Worm (Caenorhabditis elegans) whole organism, mixed stage, embryonic: ENCODE measurements around the gene daao-1.

Experiments used
- M03D4.4 ChIP-seq: sonication (generic microtip); optimal IDR thresholded peaks from 2 replicates; lab custom pipeline; 2017; ENCODE audit warnings: mild to moderate bottlenecking, missing genetic modification characterization, missing compliant biosample characterization
- blmp-1 ChIP-seq: fragments of 150-350 bp; optimal IDR thresholded peaks from 2 replicates; lab custom pipeline; 2014; ENCODE audit warnings: missing biosample characterization, missing genetic modification characterization
- ceh-39 ChIP-seq: fragments of 150-350 bp; optimal IDR thresholded peaks from 2 replicates; lab custom pipeline; 2014; ENCODE audit warnings: missing biosample characterization, missing genetic modification characterization
- ceh-43 ChIP-seq: fragments of 200-800 bp; sonication (Bioruptor generic); optimal IDR thresholded peaks from 2 replicates; lab custom pipeline; 2018; ENCODE audit warnings: mild to moderate bottlenecking, missing genetic modification characterization, moderate library complexity, missing compliant biosample characterization
- ceh-83 ChIP-seq: fragments of 200-800 bp; sonication (Bioruptor generic); optimal IDR thresholded peaks from 2 replicates; lab custom pipeline; 2018; ENCODE audit warnings: mild to moderate bottlenecking, missing genetic modification characterization, missing compliant biosample characterization
- ces-1 ChIP-seq: fragments of 150-350 bp; optimal IDR thresholded peaks from 2 replicates; lab custom pipeline; 2014; ENCODE audit warnings: missing biosample characterization, missing genetic modification reagents, missing genetic modification characterization
- cnd-1 ChIP-seq: fragments of 200-800 bp; sonication (Bioruptor generic); optimal IDR thresholded peaks from 2 replicates; lab custom pipeline; 2018; ENCODE audit warnings: mild to moderate bottlenecking, missing genetic modification characterization, missing compliant biosample characterization
- drap-1 ChIP-seq: fragments of 200-800 bp; sonication (Bioruptor generic); optimal IDR thresholded peaks from 3 replicates; lab custom pipeline; 2018; ENCODE audit warnings: mild to moderate bottlenecking, missing genetic modification characterization, missing compliant biosample characterization
- elt-1 ChIP-seq: sonication (generic microtip); optimal IDR thresholded peaks from 2 replicates; lab custom pipeline; 2017; ENCODE audit warnings: missing genetic modification characterization, mild to moderate bottlenecking, missing compliant biosample characterization, antibody characterized with exemption, moderate library complexity, borderline replicate concordance; ENCODE audit not compliant: insufficient read depth
- elt-3 ChIP-seq: fragments of 150-350 bp; optimal IDR thresholded peaks from 2 replicates; lab custom pipeline; 2014; ENCODE audit warnings: missing biosample characterization, missing genetic modification characterization
- flh-1 ChIP-seq: fragments of 200-800 bp; sonication (Bioruptor generic); optimal IDR thresholded peaks from 2 replicates; lab custom pipeline; 2018; ENCODE audit warnings: mild to moderate bottlenecking, missing genetic modification characterization, moderate library complexity, missing compliant biosample characterization
- ham-2 ChIP-seq: fragments of 200-800 bp; sonication (Bioruptor generic); optimal IDR thresholded peaks from 2 replicates; lab custom pipeline; 2018; ENCODE audit warnings: mild to moderate bottlenecking, missing genetic modification characterization, missing compliant biosample characterization
- hlh-1 ChIP-seq: fragments of 150-350 bp; optimal IDR thresholded peaks from 2 replicates; lab custom pipeline; 2014; ENCODE audit warnings: missing biosample characterization, missing genetic modification reagents, missing genetic modification characterization
- lin-13 ChIP-seq: fragments of 150-350 bp; optimal IDR thresholded peaks from 2 replicates; lab custom pipeline; 2014; ENCODE audit warnings: missing biosample characterization, missing genetic modification characterization
- lin-32 ChIP-seq: fragments of 200-800 bp; sonication (Bioruptor generic); optimal IDR thresholded peaks from 2 replicates; lab custom pipeline; 2018; ENCODE audit warnings: mild to moderate bottlenecking, missing genetic modification characterization, missing compliant biosample characterization
- lsy-2 ChIP-seq: fragments of 150-350 bp; optimal IDR thresholded peaks from 2 replicates; lab custom pipeline; 2014; ENCODE audit warnings: missing biosample characterization, missing genetic modification characterization
- mab-5 ChIP-seq: fragments of 150-350 bp; optimal IDR thresholded peaks from 2 replicates; lab custom pipeline; 2014; ENCODE audit warnings: missing biosample characterization, missing genetic modification characterization
- mep-1 ChIP-seq: fragments of 150-350 bp; optimal IDR thresholded peaks from 2 replicates; lab custom pipeline; 2017; ENCODE audit warnings: missing biosample characterization, missing genetic modification reagents, missing genetic modification characterization, inconsistent platforms
- mls-2 ChIP-seq: sonication (generic microtip); optimal IDR thresholded peaks from 2 replicates; lab custom pipeline; 2016; ENCODE audit warnings: mild to moderate bottlenecking, missing genetic modification characterization, moderate library complexity, missing compliant biosample characterization
- nhr-12 ChIP-seq: fragments of 150-350 bp; optimal IDR thresholded peaks from 2 replicates; lab custom pipeline; 2014; ENCODE audit warnings: missing biosample characterization, missing genetic modification characterization
- nhr-2 ChIP-seq: fragments of 150-350 bp; optimal IDR thresholded peaks from 2 replicates; lab custom pipeline; 2014; ENCODE audit warnings: missing biosample characterization, missing genetic modification characterization
- nhr-237 ChIP-seq: fragments of 150-350 bp; optimal IDR thresholded peaks from 2 replicates; lab custom pipeline; 2014; ENCODE audit warnings: missing biosample characterization, missing genetic modification characterization
- nhr-28 ChIP-seq: fragments of 150-350 bp; optimal IDR thresholded peaks from 2 replicates; lab custom pipeline; 2014; ENCODE audit warnings: missing biosample characterization, missing genetic modification characterization
- nhr-76 ChIP-seq: sonication (generic microtip); optimal IDR thresholded peaks from 2 replicates; lab custom pipeline; 2017; ENCODE audit warnings: missing biosample characterization, missing genetic modification characterization
- pha-4 ChIP-seq: fragments of 150-350 bp; optimal IDR thresholded peaks from 2 replicates; lab custom pipeline; 2018; ENCODE audit warnings: missing biosample characterization, missing genetic modification reagents, missing genetic modification characterization
- sem-2 ChIP-seq: fragments of 200-800 bp; sonication (Bioruptor generic); optimal IDR thresholded peaks from 2 replicates; lab custom pipeline; 2018; ENCODE audit warnings: mild to moderate bottlenecking, missing genetic modification characterization, missing compliant biosample characterization
- sptf-1 ChIP-seq: sonication (generic microtip); optimal IDR thresholded peaks from 2 replicates; lab custom pipeline; 2017; ENCODE audit warnings: mild to moderate bottlenecking, missing genetic modification characterization, moderate library complexity, missing compliant biosample characterization
- tbx-8 ChIP-seq: fragments of 200-800 bp; sonication (Bioruptor generic); optimal IDR thresholded peaks from 2 replicates; lab custom pipeline; 2018; ENCODE audit warnings: mild to moderate bottlenecking, missing genetic modification characterization, moderate library complexity, missing compliant biosample characterization
- unc-120 ChIP-seq: sonication (generic microtip); optimal IDR thresholded peaks from 2 replicates; lab custom pipeline; 2017; ENCODE audit warnings: missing genetic modification characterization, missing compliant biosample characterization; ENCODE audit not compliant: poor library complexity, severe bottlenecking
- unc-39 ChIP-seq: fragments of 150-350 bp; optimal IDR thresholded peaks from 2 replicates; lab custom pipeline; 2014; ENCODE audit warnings: missing biosample characterization, missing genetic modification characterization
- unc-62 ChIP-seq: fragments of 150-350 bp; optimal IDR thresholded peaks from 2 replicates; lab custom pipeline; 2014; ENCODE audit warnings: missing biosample characterization, missing genetic modification reagents, missing genetic modification characterization
- zip-8 ChIP-seq: fragments of 150-350 bp; optimal IDR thresholded peaks from 2 replicates; lab custom pipeline; 2014; ENCODE audit warnings: missing biosample characterization, missing genetic modification characterization
- ztf-11 ChIP-seq: fragments of 150-350 bp; optimal IDR thresholded peaks from 2 replicates; lab custom pipeline; 2014; ENCODE audit warnings: missing biosample characterization, missing genetic modification characterization

The daao-1 gene

DNA sequence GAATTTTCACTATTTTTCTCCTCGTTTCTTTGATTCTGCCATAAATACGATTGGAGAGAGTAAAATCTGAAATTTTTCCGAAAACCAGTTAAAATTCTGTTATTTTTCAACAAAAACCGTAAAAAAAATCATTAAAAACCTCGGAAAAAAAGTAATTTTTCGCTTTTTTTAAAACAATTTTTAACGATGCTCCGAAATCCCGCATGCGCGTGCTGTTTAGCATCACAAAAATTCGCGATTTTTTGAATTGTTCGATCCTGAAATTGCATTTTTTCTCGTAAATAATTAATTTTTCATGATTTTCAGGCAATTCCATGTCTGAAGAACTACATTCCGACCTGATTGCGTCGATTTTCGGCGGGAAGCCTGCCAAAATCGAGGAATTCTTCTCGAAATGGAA lies 28.7 kb downstream of the daao-1 start, which contains the start of gene ric-8:
TSS of gene ric-8 (plus strand) at position 301 of the 400 bp plus-strand sequence.
- TF ChIP-seq nhr-28 (no peak), M03D4.4 (tag; lab: Kevin White, UChicago) (no peak), sem-2 (GFP tag; lab: Kevin White, UChicago) (no peak), unc-62 (GFP tag; lab: Kevin White, UChicago) (no peak), mep-1 (tag; lab: Kevin White, UChicago) (no peak), pha-4 (tag; lab: Kevin White, UChicago) (no peak), unc-120 (no peak), blmp-1 (no peak), elt-3 (tag; lab: Kevin White, UChicago) (no peak), ces-1 (GFP tag; lab: Kevin White, UChicago) (no peak), nhr-76 (tag; lab: Kevin White, UChicago) (no peak), unc-39 (tag; lab: Kevin White, UChicago) (no peak), nhr-2 (tag; lab: Kevin White, UChicago) (no peak)

ce11 chrIV:2650031-2650430 lies 36.0 kb downstream of the daao-1 start:
- no peak for TF ChIP-seq lin-13
- no peak for TF ChIP-seq flh-1
- TF ChIP-seq mab-5 (tag; lab: Kevin White, UChicago): no peak
- TF ChIP-seq nhr-28: no peak
- TF ChIP-seq hlh-1: no peak
- TF ChIP-seq M03D4.4 (tag; lab: Kevin White, UChicago): no peak
- TF ChIP-seq elt-3 (tag; lab: Kevin White, UChicago): no peak
- TF ChIP-seq unc-120: no peak
- no peak for TF ChIP-seq sptf-1 (tag; lab: Kevin White, UChicago)
- no peak for TF ChIP-seq ceh-83 (GFP tag; lab: Kevin White, UChicago)
- no peak for TF ChIP-seq unc-39 (tag; lab: Kevin White, UChicago)
- no peak for TF ChIP-seq mls-2 (tag; lab: Kevin White, UChicago)
- no peak for TF ChIP-seq lin-32 (GFP tag; lab: Kevin White, UChicago)
- no peak for TF ChIP-seq nhr-2 (tag; lab: Kevin White, UChicago)
- no peak for TF ChIP-seq elt-1 (tag; lab: Kevin White, UChicago)
- TF ChIP-seq unc-62 (GFP tag; lab: Kevin White, UChicago): no peak
- TF ChIP-seq zip-8 (tag; lab: Kevin White, UChicago): no peak
- TF ChIP-seq nhr-12 (tag; lab: Kevin White, UChicago): no peak
- TF ChIP-seq, all 35 proteins: peak for 0

DNA sequence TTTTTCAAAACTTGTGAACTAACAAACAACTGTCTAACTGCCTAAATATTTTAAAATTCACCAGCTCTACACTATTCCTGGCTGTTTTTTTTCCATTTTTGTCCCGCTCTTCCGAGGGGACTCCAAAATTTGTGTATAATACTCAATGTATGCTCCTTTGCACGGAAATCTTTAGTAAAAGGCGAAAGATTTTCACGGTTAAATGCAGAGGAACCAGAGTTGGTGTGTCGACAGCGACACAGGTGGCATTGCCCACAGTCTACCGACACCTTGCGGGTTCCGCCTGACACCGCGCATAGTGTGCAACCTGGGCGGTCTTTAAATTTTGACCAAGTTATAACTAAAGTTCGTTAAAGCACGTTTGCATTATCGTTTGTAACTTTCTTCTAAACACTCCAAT lies 41.0 kb downstream of the daao-1 start:
- TF ChIP-seq ceh-43 (GFP tag; lab: Kevin White, UChicago) (no peak), unc-39 (tag; lab: Kevin White, UChicago) (no peak), nhr-76 (tag; lab: Kevin White, UChicago) (no peak), sem-2 (GFP tag; lab: Kevin White, UChicago) (no peak), ceh-83 (GFP tag; lab: Kevin White, UChicago) (no peak), ces-1 (GFP tag; lab: Kevin White, UChicago) (no peak), nhr-237 (no peak), lin-13 (no peak), nhr-12 (tag; lab: Kevin White, UChicago) (no peak), elt-1 (tag; lab: Kevin White, UChicago) (no peak), flh-1 (no peak)

- TF ChIP-seq mep-1 (tag; lab: Kevin White, UChicago) (no peak), elt-3 (tag; lab: Kevin White, UChicago) (no peak), ces-1 (GFP tag; lab: Kevin White, UChicago) (peak; percentile 46), ceh-39 (tag; lab: Kevin White, UChicago) (no peak), ham-2 (GFP tag; lab: Kevin White, UChicago) (no peak)
- TF ChIP-seq, all 35 proteins: peak for 1
Observed at ce11 chrIV:2656400-2657139, 42.6 kb downstream of the daao-1 start.

DNA sequence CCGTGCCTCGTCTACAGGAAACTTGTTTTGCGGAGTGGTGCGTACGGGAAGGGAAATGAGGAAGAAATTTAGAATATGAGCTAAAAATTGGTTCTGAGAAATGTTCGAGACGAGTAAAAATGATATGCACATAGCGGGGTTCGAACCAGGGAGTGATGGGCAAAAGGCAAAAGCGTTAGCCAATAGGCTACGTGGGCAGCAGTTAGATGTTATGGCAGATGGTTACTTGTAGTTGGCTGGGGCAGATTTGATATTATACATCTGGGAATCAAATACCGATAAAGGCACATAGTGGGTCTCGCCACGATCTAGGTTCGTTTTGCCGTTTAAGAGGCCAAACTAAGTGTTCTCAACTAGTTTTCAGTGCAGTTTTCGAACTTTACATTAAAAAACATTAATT lies 43.3 kb downstream of the daao-1 start:
- TF ChIP-seq nhr-2 (tag; lab: Kevin White, UChicago) (no peak), blmp-1 (no peak), mab-5 (tag; lab: Kevin White, UChicago) (no peak), ceh-43 (GFP tag; lab: Kevin White, UChicago) (no peak), zip-8 (tag; lab: Kevin White, UChicago) (no peak), unc-39 (tag; lab: Kevin White, UChicago) (no peak), cnd-1 (no peak), flh-1 (no peak), ceh-39 (tag; lab: Kevin White, UChicago) (no peak), nhr-76 (tag; lab: Kevin White, UChicago) (no peak), unc-120 (no peak), sem-2 (GFP tag; lab: Kevin White, UChicago) (peak; percentile 56), nhr-237 (no peak), ceh-83 (GFP tag; lab: Kevin White, UChicago) (peak; percentile 82), lsy-2 (tag; lab: Kevin White, UChicago) (no peak), tbx-8 (GFP tag; lab: Kevin White, UChicago) (no peak), drap-1 (GFP tag; lab: Kevin White, UChicago) (no peak), ztf-11 (tag; lab: Kevin White, UChicago) (no peak), ham-2 (GFP tag; lab: Kevin White, UChicago) (peak; percentile 11), M03D4.4 (tag; lab: Kevin White, UChicago) (peak; percentile 34), lin-32 (GFP tag; lab: Kevin White, UChicago) (no peak)
